Worm (Caenorhabditis elegans) whole organism, midembryonic: ENCODE results near the gene M03F8.5.

ENCODE experiments used
- flt-1 ChIP-seq: fragments of 200-800 bp; sonication (Bioruptor generic); IDR thresholded peaks from 2 replicates; pipeline ENCODE4 v1.3.6; 2022; ENCODE audit warnings: missing genetic modification characterization, missing compliant biosample characterization
- klf-2 ChIP-seq: fragments of 200-800 bp; sonication (Bioruptor generic); conservative IDR thresholded peaks from 2 replicates; pipeline ENCODE4 v1.3.6; 2022; ENCODE audit warnings: missing genetic modification reagents, missing genetic modification characterization, missing compliant biosample characterization
- med-1 ChIP-seq: sonication (generic microtip); optimal IDR thresholded peaks from 2 replicates; lab custom pipeline; 2017; ENCODE audit warnings: missing genetic modification characterization, mild to moderate bottlenecking, missing compliant biosample characterization, antibody characterized with exemption, missing genetic modification reagents; ENCODE audit not compliant: insufficient read depth
- tab-1 ChIP-seq: fragments of 200-800 bp; sonication (Bioruptor generic); IDR thresholded peaks from 2 replicates; pipeline ENCODE4 v1.3.6; 2022; ENCODE audit warnings: missing genetic modification characterization, missing compliant biosample characterization
- ztf-23 ChIP-seq: fragments of 200-800 bp; sonication (Bioruptor generic); IDR thresholded peaks from 2 replicates; pipeline ENCODE4 v1.3.6; 2022; ENCODE audit warnings: missing genetic modification reagents, missing genetic modification characterization, missing compliant biosample characterization

ce11 chrV:5919887-5920286 is 16.7 kb downstream of the M03F8.5 start, which contains the start of gene C04E6.12:
- TF ChIP-seq flt-1 (GFP tag; lab: Robert Waterston, UW) = no peak
- no peak for TF ChIP-seq ztf-23
- no peak for TF ChIP-seq med-1 (GFP tag; lab: Kevin White, UChicago)
- TF ChIP-seq tab-1 = no peak
- no peak for TF ChIP-seq klf-2
